Fruit fly (Drosophila melanogaster): Measurements from ENCODE around the gene wts.

wts gene

dm6 chr3R:30814597-30815252 lies 8.3 kb upstream of the wts start (continued):
- 0 out of 2 replicates have a peak, but pooled peaks have one; percentile 15 for TF ChIP-seq CG11696 (GFP tag; IDR thresholded peaks at IDR 0.05)

DNA sequence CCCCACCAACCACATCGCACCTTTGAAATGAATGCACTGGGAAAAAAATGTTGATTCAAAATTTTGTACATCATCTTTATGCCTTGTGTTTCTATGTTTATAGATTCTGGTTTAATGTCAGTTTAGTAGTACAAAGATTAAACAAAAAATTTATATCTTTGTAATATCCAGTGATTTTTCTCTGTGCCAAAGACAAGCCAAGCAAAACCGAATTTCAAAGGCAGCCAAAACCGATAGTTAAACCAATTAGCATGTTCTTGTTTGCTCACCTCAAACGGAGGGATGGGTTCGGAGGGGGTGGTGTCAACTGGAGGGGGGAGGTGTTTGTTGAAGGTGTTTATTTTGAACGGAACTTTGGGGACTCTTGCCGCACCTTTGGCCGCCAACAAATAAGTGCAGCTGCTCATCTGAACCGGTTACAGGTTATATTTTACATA lies 7.5 kb upstream of the wts start:
- peak; percentile 55 for TF ChIP-seq CG3163 (GFP tag; optimal IDR thresholded peaks at IDR 0.05)
- peak; percentile 86 for TF ChIP-seq ind (GFP tag; optimal IDR thresholded peaks at IDR 0.05)
- TF ChIP-seq schlank (tag; optimal IDR thresholded peaks at IDR 0.05): no peak
- TF ChIP-seq Ssrp (tag; optimal IDR thresholded peaks at IDR 0.05): peak; percentile 76
- peak; percentile 55 for TF ChIP-seq CG10462 (GFP tag; optimal IDR thresholded peaks at IDR 0.05)
- peak; percentile 76; the same call in 2 of the 3 replicates for TF ChIP-seq Dbx (GFP tag; IDR thresholded peaks at IDR 0.05)
- TF ChIP-seq CG6813 (GFP tag; optimal IDR thresholded peaks at IDR 0.05): peak; percentile 79
- TF ChIP-seq Nf-YB (GFP tag; optimal IDR thresholded peaks at IDR 0.05): peak; percentile 66
- TF ChIP-seq crc (GFP tag; optimal IDR thresholded peaks at IDR 0.05): peak; percentile 60
- TF ChIP-seq HmgZ (tag; optimal IDR thresholded peaks at IDR 0.05): peak; percentile 73
- TF ChIP-seq CG9215 (GFP tag; IDR thresholded peaks at IDR 0.05): peak; percentile 71
- no peak for TF ChIP-seq prd (optimal IDR thresholded peaks at IDR 0.05)
- TF ChIP-seq prd (GFP tag; IDR thresholded peaks at IDR 0.05): peak; percentile 88
- peak; percentile 31 for TF ChIP-seq grn (GFP tag; optimal IDR thresholded peaks at IDR 0.05)
- peak; percentile 79 for TF ChIP-seq CG33213 (GFP tag; optimal IDR thresholded peaks at IDR 0.05)
- peak; percentile 87 for TF ChIP-seq E2f1 (GFP tag; IDR thresholded peaks at IDR 0.05)
- TF ChIP-seq CG34224 (GFP tag; IDR thresholded peaks at IDR 0.05; ENCODE audit: partially characterized antibody): no peak
- TF ChIP-seq Neu2 (GFP tag; optimal IDR thresholded peaks at IDR 0.05; ENCODE audit: borderline replicate concordance): peak; percentile 36
- peak; percentile 10 for TF ChIP-seq Hand (GFP tag; optimal IDR thresholded peaks at IDR 0.05)
- no peak for TF ChIP-seq Lpt (GFP tag; optimal IDR thresholded peaks at IDR 0.05)
- TF ChIP-seq Poxn (GFP tag; IDR thresholded peaks at IDR 0.05): no peak
- TF ChIP-seq ham (GFP tag; IDR thresholded peaks at IDR 0.05): no peak
- TF ChIP-seq Atf3 (GFP tag; optimal IDR thresholded peaks at IDR 0.05): peak; percentile 70
- peak; percentile 73 for TF ChIP-seq klu (GFP tag; IDR thresholded peaks at IDR 0.05)
- peak; percentile 73 for TF ChIP-seq CHES-1-like (GFP tag; optimal IDR thresholded peaks at IDR 0.05)
- TF ChIP-seq cg (GFP tag; optimal IDR thresholded peaks at IDR 0.05): no peak
- peak; percentile 93 for TF ChIP-seq CG11504 (tag; optimal IDR thresholded peaks at IDR 0.05)
- no peak for TF ChIP-seq D (optimal IDR thresholded peaks at IDR 0.05)
- TF ChIP-seq D (GFP tag; optimal IDR thresholded peaks at IDR 0.05): peak; percentile 84
- TF ChIP-seq psq (GFP tag; optimal IDR thresholded peaks at IDR 0.05): peak; percentile 67
- peak; percentile 68 for TF ChIP-seq CG1024 (GFP tag; IDR thresholded peaks at IDR 0.05)
- TF ChIP-seq ems (GFP tag; optimal IDR thresholded peaks at IDR 0.05): peak; percentile 82
- peak; percentile 54 for TF ChIP-seq p53 (GFP tag; optimal IDR thresholded peaks at IDR 0.05)
- TF ChIP-seq Dref (GFP tag; IDR thresholded peaks at IDR 0.05): no peak
- TF ChIP-seq CG16815 (GFP tag; optimal IDR thresholded peaks at IDR 0.05): peak; percentile 44
- TF ChIP-seq CG14014 (GFP tag; IDR thresholded peaks at IDR 0.05): peak; percentile 84
- TF ChIP-seq eyg (GFP tag; optimal IDR thresholded peaks at IDR 0.05): peak; percentile 82
- peak; percentile 87 for TF ChIP-seq sob (GFP tag; IDR thresholded peaks at IDR 0.05)
- peak; percentile 85 for TF ChIP-seq ase (GFP tag; IDR thresholded peaks at IDR 0.05)
- peak; percentile 14 for TF ChIP-seq CG2116 (GFP tag; optimal IDR thresholded peaks at IDR 0.05)
- TF ChIP-seq Hmx (GFP tag; optimal IDR thresholded peaks at IDR 0.05): no peak
- TF ChIP-seq CG16779 (GFP tag; IDR thresholded peaks at IDR 0.05): peak; percentile 58; the same call in 1 of the 2 replicates
- peak; percentile 84 for TF ChIP-seq PHDP (tag; optimal IDR thresholded peaks at IDR 0.05)
- TF ChIP-seq unc-4 (GFP tag; IDR thresholded peaks at IDR 0.05; ENCODE audit: partially characterized antibody): no peak
- peak; percentile 75 for TF ChIP-seq CG9609 (GFP tag; optimal IDR thresholded peaks at IDR 0.05)
- peak; percentile 92 for TF ChIP-seq CG2678 (tag; optimal IDR thresholded peaks at IDR 0.05)
- TF ChIP-seq CG10366 (GFP tag; IDR thresholded peaks at IDR 0.05): peak; percentile 74
- TF ChIP-seq B-H2 (GFP tag; optimal IDR thresholded peaks at IDR 0.05): peak; percentile 14

Data from whole organism, embryonic.